Worm (Caenorhabditis elegans): ENCODE data around the gene ctbp-1.
A peak's percentile ranks its signal among the peaks of the same experiment; 100 is the strongest.

ctbp-1 gene

ce11 chrX:5817078-5817477 lies 45.4 kb upstream of the ctbp-1 start:
- TF ChIP-seq sptf-1 (tag; optimal IDR thresholded peaks at IDR 0.05) (no peak), nhr-12 (tag; optimal IDR thresholded peaks at IDR 0.05) (no peak), cnd-1 (tag; optimal IDR thresholded peaks at IDR 0.05) (no peak), lin-13 (tag; optimal IDR thresholded peaks at IDR 0.05) (no peak), unc-120 (tag; optimal IDR thresholded peaks at IDR 0.05; ENCODE audit: poor library complexity, severe bottlenecking) (no peak), nhr-237 (tag; optimal IDR thresholded peaks at IDR 0.05) (no peak), lsy-2 (tag; optimal IDR thresholded peaks at IDR 0.05) (no peak), snpc-4 (tag; optimal IDR thresholded peaks at IDR 0.05) (no peak), blmp-1 (tag; optimal IDR thresholded peaks at IDR 0.05) (no peak), ces-1 (GFP tag; optimal IDR thresholded peaks at IDR 0.05) (no peak), mab-5 (tag; optimal IDR thresholded peaks at IDR 0.05) (no peak), unc-62 (GFP tag; optimal IDR thresholded peaks at IDR 0.05) (no peak), ceh-83 (GFP tag; optimal IDR thresholded peaks at IDR 0.05) (no peak), drap-1 (GFP tag; optimal IDR thresholded peaks at IDR 0.05) (no peak), nhr-28 (tag; optimal IDR thresholded peaks at IDR 0.05) (no peak), zip-8 (tag; optimal IDR thresholded peaks at IDR 0.05) (no peak), tbx-8 (GFP tag; optimal IDR thresholded peaks at IDR 0.05) (no peak)

- TF ChIP-seq cnd-1 (tag; optimal IDR thresholded peaks at IDR 0.05) = peak; percentile 42
- no peak for TF ChIP-seq unc-120 (tag; optimal IDR thresholded peaks at IDR 0.05; ENCODE audit: poor library complexity, severe bottlenecking)
- peak; percentile 75 for TF ChIP-seq drap-1 (GFP tag; optimal IDR thresholded peaks at IDR 0.05)
- no peak for TF ChIP-seq lsy-2 (tag; optimal IDR thresholded peaks at IDR 0.05)
- no peak for TF ChIP-seq ceh-43 (GFP tag; optimal IDR thresholded peaks at IDR 0.05)
- peak; percentile 85 for TF ChIP-seq ham-2 (GFP tag; optimal IDR thresholded peaks at IDR 0.05)
- no peak for TF ChIP-seq unc-39 (tag; optimal IDR thresholded peaks at IDR 0.05)
- no peak for TF ChIP-seq M03D4.4 (tag; optimal IDR thresholded peaks at IDR 0.05)
- TF ChIP-seq nhr-2 (tag; optimal IDR thresholded peaks at IDR 0.05) = no peak
- peak; percentile 40 for TF ChIP-seq hlh-1 (tag; optimal IDR thresholded peaks at IDR 0.05)
- TF ChIP-seq mls-2 (tag; optimal IDR thresholded peaks at IDR 0.05) = peak; percentile 73
- no peak for TF ChIP-seq elt-3 (tag; optimal IDR thresholded peaks at IDR 0.05)
- TF ChIP-seq lin-32 (GFP tag; optimal IDR thresholded peaks at IDR 0.05) = no peak
- TF ChIP-seq ceh-39 (tag; optimal IDR thresholded peaks at IDR 0.05) = no peak
- TF ChIP-seq nhr-76 (tag; optimal IDR thresholded peaks at IDR 0.05) = no peak
- TF ChIP-seq lin-13 (tag; optimal IDR thresholded peaks at IDR 0.05) = peak; percentile 8
- TF ChIP-seq elt-1 (tag; optimal IDR thresholded peaks at IDR 0.05; ENCODE audit: borderline replicate concordance, insufficient read depth) = no peak
- no peak for TF ChIP-seq zip-8 (tag; optimal IDR thresholded peaks at IDR 0.05)
- no peak for TF ChIP-seq ceh-83 (GFP tag; optimal IDR thresholded peaks at IDR 0.05)
- no peak for TF ChIP-seq bed-3 (GFP tag; optimal IDR thresholded peaks at IDR 0.05)
- TF ChIP-seq blmp-1 (tag; optimal IDR thresholded peaks at IDR 0.05) = no peak
- peak; percentile 67 for TF ChIP-seq sptf-1 (tag; optimal IDR thresholded peaks at IDR 0.05)
- no peak for TF ChIP-seq snpc-4 (tag; optimal IDR thresholded peaks at IDR 0.05)
- no peak for TF ChIP-seq mep-1 (tag; optimal IDR thresholded peaks at IDR 0.05)
- no peak for TF ChIP-seq ces-1 (GFP tag; optimal IDR thresholded peaks at IDR 0.05)
- TF ChIP-seq nhr-12 (tag; optimal IDR thresholded peaks at IDR 0.05) = no peak
- TF ChIP-seq unc-62 (GFP tag; optimal IDR thresholded peaks at IDR 0.05) = peak; percentile 69
- TF ChIP-seq sem-2 (GFP tag; optimal IDR thresholded peaks at IDR 0.05) = no peak
- peak; percentile 61 for TF ChIP-seq ztf-11 (tag; optimal IDR thresholded peaks at IDR 0.05)
- peak; percentile 58 for TF ChIP-seq pha-4 (tag; optimal IDR thresholded peaks at IDR 0.05)
- TF ChIP-seq flh-1 (GFP tag; optimal IDR thresholded peaks at IDR 0.05) = peak; percentile 29
- TF ChIP-seq tbx-8 (GFP tag; optimal IDR thresholded peaks at IDR 0.05) = no peak
- no peak for TF ChIP-seq mab-5 (tag; optimal IDR thresholded peaks at IDR 0.05)
- TF ChIP-seq nhr-28 (tag; optimal IDR thresholded peaks at IDR 0.05) = no peak
- TF ChIP-seq nhr-237 (tag; optimal IDR thresholded peaks at IDR 0.05) = no peak
Observed at ce11 chrX:5818176-5818575, 44.3 kb upstream of the ctbp-1 start.

ce11 chrX:5819702-5820470 lies 42.6 kb upstream of the ctbp-1 start:
- no peak for TF ChIP-seq unc-120 (tag; optimal IDR thresholded peaks at IDR 0.05; ENCODE audit: poor library complexity, severe bottlenecking)
- no peak for TF ChIP-seq ceh-83 (GFP tag; optimal IDR thresholded peaks at IDR 0.05)
- no peak for TF ChIP-seq ceh-39 (tag; optimal IDR thresholded peaks at IDR 0.05)
- no peak for TF ChIP-seq ces-1 (GFP tag; optimal IDR thresholded peaks at IDR 0.05)
- no peak for TF ChIP-seq mls-2 (tag; optimal IDR thresholded peaks at IDR 0.05)
- no peak for TF ChIP-seq mep-1 (tag; optimal IDR thresholded peaks at IDR 0.05)
- TF ChIP-seq unc-62 (GFP tag; optimal IDR thresholded peaks at IDR 0.05) = no peak
- TF ChIP-seq nhr-237 (tag; optimal IDR thresholded peaks at IDR 0.05) = no peak
- no peak for TF ChIP-seq zip-8 (tag; optimal IDR thresholded peaks at IDR 0.05)
- TF ChIP-seq mab-5 (tag; optimal IDR thresholded peaks at IDR 0.05) = no peak
- no peak for TF ChIP-seq ceh-43 (GFP tag; optimal IDR thresholded peaks at IDR 0.05)
- no peak for TF ChIP-seq tbx-8 (GFP tag; optimal IDR thresholded peaks at IDR 0.05)
